Worm (Caenorhabditis elegans) whole organism, L1 larva: ENCODE results near the gene K07H8.11.

Experiments
- Y116A8C.19 ChIP-seq: sonication (generic microtip); optimal IDR thresholded peaks from 2 replicates; lab custom pipeline; 2016; ENCODE audit warnings: missing compliant biosample characterization, missing genetic modification characterization, borderline replicate concordance
- aha-1 ChIP-seq: fragments of 150-350 bp; optimal IDR thresholded peaks from 2 replicates; lab custom pipeline; 2014; ENCODE audit warnings: missing biosample characterization, missing genetic modification characterization
- aly-2 ChIP-seq: fragments of 150-350 bp; optimal IDR thresholded peaks from 2 replicates; lab custom pipeline; 2014; ENCODE audit warnings: missing biosample characterization, missing genetic modification characterization
- ama-1 ChIP-seq: fragments of 150-350 bp; optimal IDR thresholded peaks from 2 replicates; lab custom pipeline; 2014
- blmp-1 ChIP-seq: fragments of 150-350 bp; optimal IDR thresholded peaks from 2 replicates; lab custom pipeline; 2014; ENCODE audit warnings: missing biosample characterization, missing genetic modification characterization
- ceh-8 ChIP-seq: fragments of 200-800 bp; sonication (Bioruptor generic); optimal IDR thresholded peaks from 2 replicates; lab custom pipeline; 2018; ENCODE audit warnings: mild to moderate bottlenecking, missing genetic modification characterization, moderate library complexity, missing compliant biosample characterization
- ceh-90 ChIP-seq: sonication (generic microtip); optimal IDR thresholded peaks from 2 replicates; lab custom pipeline; 2016; ENCODE audit warnings: missing genetic modification characterization, missing compliant biosample characterization
- ces-1 ChIP-seq: fragments of 150-350 bp; optimal IDR thresholded peaks from 2 replicates; lab custom pipeline; 2014; ENCODE audit warnings: missing biosample characterization, missing genetic modification reagents, missing genetic modification characterization
- dsc-1 ChIP-seq: sonication (generic microtip); optimal IDR thresholded peaks from 2 replicates; lab custom pipeline; 2016; ENCODE audit warnings: mild to moderate bottlenecking, missing genetic modification characterization, missing compliant biosample characterization
- efl-1 ChIP-seq, 4 experiments: fragments of 150-350 bp; optimal IDR thresholded peaks in 3 of 4; peaks in 1 of 4; 1 replicate in 1 of 4; 2 replicates in 3 of 4; lab custom pipeline; 2014; ENCODE audit warnings: missing biosample characterization in 2 of 4, missing genetic modification characterization in 2 of 4, missing genetic modification reagents in 2 of 4
- egl-13 ChIP-seq: sonication (generic microtip); optimal IDR thresholded peaks from 2 replicates; lab custom pipeline; 2016; ENCODE audit warnings: missing genotype, missing genetic modification reagents, missing genetic modification characterization, missing compliant biosample characterization
- egl-27 ChIP-seq, 2 experiments: fragments of 150-350 bp in 1 of 2; sonication (generic microtip); optimal IDR thresholded peaks; 3 replicates each; lab custom pipeline; 2017 to 2018; ENCODE audit warnings: missing biosample characterization in 2 of 2, missing genetic modification characterization in 2 of 2, missing genetic modification reagents in 2 of 2
- elt-2 ChIP-seq: sonication (generic microtip); optimal IDR thresholded peaks from 2 replicates; lab custom pipeline; 2016; ENCODE audit warnings: missing genetic modification characterization, mild to moderate bottlenecking, inconsistent platforms, missing compliant biosample characterization, missing genetic modification reagents
- fkh-10 ChIP-seq: sonication (generic microtip); optimal IDR thresholded peaks from 2 replicates; lab custom pipeline; 2017; ENCODE audit warnings: missing biosample characterization, missing genetic modification reagents, missing genetic modification characterization
- fkh-8 ChIP-seq: sonication (generic microtip); optimal IDR thresholded peaks from 2 replicates; lab custom pipeline; 2016; ENCODE audit warnings: mild to moderate bottlenecking, missing genetic modification characterization, missing compliant biosample characterization
- hpl-2 ChIP-seq: fragments of 150-350 bp; optimal IDR thresholded peaks from 2 replicates; lab custom pipeline; 2014; ENCODE audit warnings: missing biosample characterization, missing genetic modification reagents, missing genetic modification characterization
- lin-13 ChIP-seq: fragments of 150-350 bp; optimal IDR thresholded peaks from 2 replicates; lab custom pipeline; 2014; ENCODE audit warnings: missing biosample characterization, missing genetic modification reagents, missing genetic modification characterization
- lin-14 ChIP-seq: fragments of 200-800 bp; sonication (Bioruptor generic); optimal IDR thresholded peaks from 2 replicates; lab custom pipeline; 2018; ENCODE audit warnings: mild to moderate bottlenecking, missing genetic modification characterization, moderate library complexity, missing compliant biosample characterization
- lin-35 ChIP-seq, 2 experiments: fragments of 150-350 bp; optimal IDR thresholded peaks; 2 replicates each; lab custom pipeline; 2014; ENCODE audit warnings: missing biosample characterization in 2 of 2, missing genetic modification characterization in 2 of 2, missing genetic modification reagents in 2 of 2
- lsy-2 ChIP-seq, 2 experiments: fragments of 150-350 bp; optimal IDR thresholded peaks; 2 replicates each; lab custom pipeline; 2014; ENCODE audit warnings: missing biosample characterization in 2 of 2, missing genetic modification characterization in 2 of 2
- mab-9 ChIP-seq: fragments of 200-800 bp; sonication (Bioruptor generic); IDR thresholded peaks from 2 replicates; pipeline ENCODE4 v1.3.6; 2022; ENCODE audit warnings: missing genetic modification reagents, missing genetic modification characterization, missing compliant biosample characterization
- mep-1 ChIP-seq: fragments of 150-350 bp; optimal IDR thresholded peaks from 2 replicates; lab custom pipeline; 2014; ENCODE audit warnings: missing biosample characterization, missing genetic modification characterization
- nhr-20 ChIP-seq: sonication (generic microtip); optimal IDR thresholded peaks from 2 replicates; lab custom pipeline; 2016; ENCODE audit warnings: mild to moderate bottlenecking, missing genetic modification characterization, missing compliant biosample characterization
- nhr-237 ChIP-seq: fragments of 150-350 bp; optimal IDR thresholded peaks from 2 replicates; lab custom pipeline; 2014; ENCODE audit warnings: missing biosample characterization, missing genetic modification characterization
- nhr-28 ChIP-seq: fragments of 150-350 bp; optimal IDR thresholded peaks from 2 replicates; lab custom pipeline; 2014; ENCODE audit warnings: missing biosample characterization, missing genetic modification characterization
- nhr-47 ChIP-seq: sonication (generic microtip); optimal IDR thresholded peaks from 2 replicates; lab custom pipeline; 2016; ENCODE audit warnings: mild to moderate bottlenecking, missing genetic modification characterization, moderate library complexity, missing compliant biosample characterization
- nhr-71 ChIP-seq: sonication (generic microtip); optimal IDR thresholded peaks from 2 replicates; lab custom pipeline; 2016; ENCODE audit warnings: mild to moderate bottlenecking, missing genetic modification characterization, moderate library complexity, missing compliant biosample characterization
- nhr-77 ChIP-seq: fragments of 150-350 bp; optimal IDR thresholded peaks from 2 replicates; lab custom pipeline; 2014; ENCODE audit warnings: missing biosample characterization, missing genetic modification characterization
- nhr-85 ChIP-seq: sonication (generic microtip); peaks from one replicate; lab custom pipeline; 2016; ENCODE audit warnings: missing genetic modification characterization, inconsistent platforms, missing compliant biosample characterization
- nhr-90 ChIP-seq: sonication (generic microtip); optimal IDR thresholded peaks from 2 replicates; lab custom pipeline; 2016; ENCODE audit warnings: mild to moderate bottlenecking, missing genetic modification characterization, missing compliant biosample characterization; ENCODE audit not compliant: poor library complexity
- rnt-1 ChIP-seq: sonication (generic microtip); optimal IDR thresholded peaks from 2 replicates; lab custom pipeline; 2016; ENCODE audit warnings: mild to moderate bottlenecking, missing genetic modification characterization, moderate library complexity, missing compliant biosample characterization
- sptf-1 ChIP-seq: fragments of 150-350 bp; optimal IDR thresholded peaks from 2 replicates; lab custom pipeline; 2014; ENCODE audit warnings: missing biosample characterization, missing genetic modification characterization
- swsn-7 ChIP-seq: sonication (generic microtip); optimal IDR thresholded peaks from 2 replicates; lab custom pipeline; 2016; ENCODE audit warnings: missing genetic modification characterization, missing compliant biosample characterization
- tbx-2 ChIP-seq: sonication (generic microtip); optimal IDR thresholded peaks from 2 replicates; lab custom pipeline; 2016; ENCODE audit warnings: missing genetic modification characterization, missing compliant biosample characterization
- unc-30 ChIP-seq: sonication (generic microtip); optimal IDR thresholded peaks from 2 replicates; lab custom pipeline; 2017; ENCODE audit warnings: missing biosample characterization, missing genetic modification characterization
- unc-62 ChIP-seq: fragments of 150-350 bp; optimal IDR thresholded peaks from 2 replicates; lab custom pipeline; 2014; ENCODE audit warnings: missing biosample characterization, missing genetic modification reagents, missing genetic modification characterization
- unc-86 ChIP-seq: sonication (generic microtip); optimal IDR thresholded peaks from 2 replicates; lab custom pipeline; 2016; ENCODE audit warnings: missing genetic modification characterization, missing compliant biosample characterization
- zag-1 ChIP-seq: fragments of 150-350 bp; optimal IDR thresholded peaks from 2 replicates; lab custom pipeline; 2014; ENCODE audit warnings: missing biosample characterization, missing genetic modification characterization
- zip-4 ChIP-seq: fragments of 200-800 bp; sonication (Bioruptor generic); optimal IDR thresholded peaks from 2 replicates; lab custom pipeline; 2018; ENCODE audit warnings: mild to moderate bottlenecking, missing genetic modification characterization, moderate library complexity, missing compliant biosample characterization

Gene K07H8.11

DNA sequence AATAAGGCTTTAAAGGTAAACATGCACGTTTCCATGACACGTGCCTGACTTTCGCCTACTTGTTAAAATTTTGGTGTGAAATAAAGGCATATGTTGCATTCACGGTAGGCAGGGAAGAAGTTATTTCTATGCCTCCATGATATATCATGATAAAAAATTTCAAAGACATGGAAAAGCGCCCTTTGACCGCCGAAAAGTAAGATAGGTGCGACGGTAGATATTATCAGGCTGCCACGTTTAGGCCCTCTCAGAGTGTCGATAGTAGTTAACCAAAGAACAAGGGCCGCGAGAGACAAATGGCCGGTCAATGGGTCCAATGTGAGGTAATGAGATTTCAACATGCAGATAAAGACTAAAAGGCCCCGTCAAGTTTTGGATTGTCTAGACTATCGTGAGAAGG lies 32.0 kb downstream of the K07H8.11 start:
- no peak for TF ChIP-seq dsc-1
- TF ChIP-seq blmp-1: peak; percentile 15
- TF ChIP-seq unc-62 (GFP tag; lab: Kevin White, UChicago): no peak
- no peak for TF ChIP-seq efl-1 (optimal IDR thresholded peaks at IDR 0.05; lab: Kevin White, UChicago)
- peak in 1 of 2 experiments; percentile 70 for TF ChIP-seq efl-1 (GFP tag; optimal IDR thresholded peaks at IDR 0.05 in 1 of 2; lab: Kevin White, UChicago)
- no peak for TF ChIP-seq unc-86 (tag; lab: Kevin White, UChicago)
- TF ChIP-seq rnt-1 (tag; lab: Kevin White, UChicago): peak; percentile 3
- peak; percentile 84 for TF ChIP-seq nhr-85
- no peak for TF ChIP-seq nhr-90 (tag; lab: Kevin White, UChicago)
- TF ChIP-seq mab-9 (GFP tag; lab: Robert Waterston, UW): no peak
- TF ChIP-seq fkh-10 (GFP tag; lab: Kevin White, UChicago): no peak
- no peak for TF ChIP-seq ceh-8
- TF ChIP-seq, all 84 proteins: peak for 4

DNA sequence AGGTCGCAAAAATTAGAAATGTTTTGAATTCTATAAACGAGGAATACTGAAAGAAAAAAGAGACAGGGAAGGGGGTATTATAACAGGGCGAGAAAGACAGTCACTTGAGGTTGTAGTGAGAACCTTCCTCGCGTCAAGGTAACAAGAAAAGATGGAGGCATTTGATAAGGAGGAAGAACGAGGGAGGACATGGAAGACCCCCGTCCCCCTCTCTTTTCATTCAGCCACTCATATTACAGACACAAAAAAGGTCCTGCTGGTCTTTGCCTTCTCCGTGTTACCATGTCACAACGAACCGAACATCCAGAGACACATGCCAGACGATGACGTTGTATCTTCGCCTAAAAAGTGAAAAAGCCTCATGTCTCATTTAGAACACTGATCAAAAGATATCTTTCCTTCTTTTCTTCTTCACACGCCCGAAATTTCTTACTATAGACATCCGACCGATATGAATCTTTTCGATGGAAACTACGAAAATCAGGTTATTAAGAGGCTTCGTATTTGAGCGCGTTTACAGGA lies 33.8 kb downstream of the K07H8.11 start:
- TF ChIP-seq aha-1 (tag; lab: Kevin White, UChicago) (no peak), efl-1 (optimal IDR thresholded peaks at IDR 0.05; lab: Kevin White, UChicago) (no peak), efl-1 (GFP tag; optimal IDR thresholded peaks at IDR 0.05 in 1 of 2; lab: Kevin White, UChicago) (peak in 1 of 2 experiments; percentile 88), unc-62 (GFP tag; lab: Kevin White, UChicago) (no peak), swsn-7 (tag; lab: Kevin White, UChicago) (no peak), nhr-85 (peak; percentile 49), zag-1 (tag; lab: Kevin White, UChicago) (no peak), ces-1 (GFP tag; lab: Kevin White, UChicago) (no peak), zip-4 (GFP tag; lab: Kevin White, UChicago) (no peak), blmp-1 (peak; percentile 76), egl-27 (tag; optimal IDR thresholded peaks at IDR 0.05; lab: Kevin White, UChicago) (no peak), unc-86 (tag; lab: Kevin White, UChicago) (no peak), lin-14 (peak; percentile 58), nhr-237 (tag; lab: Kevin White, UChicago) (no peak)

ce11 chrIV:8239584-8239983 lies 35.5 kb downstream of the K07H8.11 start:
- TF ChIP-seq mep-1 (no peak), ama-1 (no peak), elt-2 (peak; percentile 34), lin-35 (GFP tag; optimal IDR thresholded peaks at IDR 0.05; lab: Kevin White, UChicago) (no peak), unc-30 (tag; lab: Kevin White, UChicago) (no peak), sptf-1 (tag; lab: Kevin White, UChicago) (no peak), lin-13 (GFP tag; lab: Kevin White, UChicago) (no peak)

DNA sequence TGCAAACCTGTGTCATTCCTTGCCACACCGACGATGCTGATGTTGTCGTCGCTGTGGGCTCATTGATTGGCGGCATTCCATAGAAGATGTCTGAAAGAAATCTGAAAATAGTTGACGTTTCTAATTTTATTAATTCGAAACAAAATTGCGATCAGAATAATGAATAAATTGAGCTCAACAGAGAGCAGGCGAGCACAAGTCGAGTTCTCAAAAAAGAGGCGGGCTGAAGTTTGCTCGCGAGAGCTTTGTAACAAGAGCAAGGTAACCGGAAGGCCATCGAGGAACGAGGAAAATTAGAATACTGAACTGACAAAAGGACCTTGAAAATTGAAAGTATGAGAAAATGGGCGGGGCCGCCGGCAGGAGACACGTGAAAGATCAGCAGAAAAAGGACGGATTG lies 38.6 kb downstream of the K07H8.11 start, which contains the start of gene nhr-66:
Gene nhr-66 (minus strand): TSS at position 101 of the 400 bp plus-strand sequence.
- TF ChIP-seq ceh-8 (no peak), nhr-90 (tag; lab: Kevin White, UChicago) (no peak), blmp-1 (peak; percentile 44), ces-1 (GFP tag; lab: Kevin White, UChicago) (no peak), zag-1 (tag; lab: Kevin White, UChicago) (no peak), aly-2 (no peak), nhr-20 (tag; lab: Kevin White, UChicago) (no peak), hpl-2 (GFP tag; lab: Kevin White, UChicago) (no peak)

- TF ChIP-seq mep-1 (peak; percentile 11), nhr-47 (tag; lab: Kevin White, UChicago) (peak; percentile 48), fkh-10 (GFP tag; lab: Kevin White, UChicago) (peak; percentile 1), nhr-77 (no peak), nhr-20 (tag; lab: Kevin White, UChicago) (peak; percentile 15), nhr-237 (tag; lab: Kevin White, UChicago) (no peak), egl-27 (tag; optimal IDR thresholded peaks at IDR 0.05; lab: Kevin White, UChicago) (no peak), aha-1 (tag; lab: Kevin White, UChicago) (no peak), lin-14 (peak; percentile 54), ceh-90 (peak; percentile 48), fkh-8 (peak; percentile 80), lin-13 (GFP tag; lab: Kevin White, UChicago) (no peak), egl-13 (tag; lab: Kevin White, UChicago) (peak; percentile 3), unc-62 (GFP tag; lab: Kevin White, UChicago) (no peak), efl-1 (optimal IDR thresholded peaks at IDR 0.05; lab: Kevin White, UChicago) (no peak), efl-1 (GFP tag; optimal IDR thresholded peaks at IDR 0.05 in 1 of 2; lab: Kevin White, UChicago) (no peak), zag-1 (tag; lab: Kevin White, UChicago) (no peak), dsc-1 (peak; percentile 45), nhr-28 (tag; lab: Kevin White, UChicago) (no peak), tbx-2 (tag; lab: Kevin White, UChicago) (no peak), Y116A8C.19 (no peak), nhr-71 (tag; lab: Kevin White, UChicago) (peak; percentile 59), swsn-7 (tag; lab: Kevin White, UChicago) (peak; percentile 7), nhr-90 (tag; lab: Kevin White, UChicago) (no peak), lsy-2 (tag; optimal IDR thresholded peaks at IDR 0.05; lab: Kevin White, UChicago) (peak in 1 of 2 experiments; percentile 1)
These were observed 39.9 kb downstream of the K07H8.11 start for ce11 chrIV:8235114-8235686.
